Fruit fly (Drosophila melanogaster) whole organism, adult: ENCODE data around the gene CG31075.

Experiments
- CG11617 ChIP-seq: fragments of 200-800 bp; sonication (Bioruptor generic); optimal IDR thresholded peaks from 2 replicates; lab custom pipeline; 2017; ENCODE audit warnings: mild to moderate bottlenecking, missing biosample characterization, missing genetic modification reagents, missing genetic modification characterization
- CG12768 ChIP-seq: fragments of 200-800 bp; sonication (Bioruptor generic); optimal IDR thresholded peaks from 2 replicates; lab custom pipeline; 2017; ENCODE audit warnings: missing biosample characterization, missing genetic modification characterization, mild to moderate bottlenecking, moderate library complexity, missing genetic modification reagents
- Hr96 ChIP-seq: fragments of 200-800 bp; sonication (Bioruptor generic); optimal IDR thresholded peaks from 2 replicates; lab custom pipeline; 2016; ENCODE audit warnings: missing biosample characterization, missing genetic modification characterization
- ovo ChIP-seq: fragments of 200-800 bp; sonication (Bioruptor generic); optimal IDR thresholded peaks from 2 replicates; lab custom pipeline; 2016; ENCODE audit warnings: missing biosample characterization, missing genetic modification characterization

- no peak for TF ChIP-seq CG12768 (GFP tag; lab: Kevin White, UChicago)
- no peak for TF ChIP-seq ovo (GFP tag; lab: Kevin White, UChicago)
- TF ChIP-seq CG11617 (GFP tag; lab: Kevin White, UChicago), result no peak
- no peak for TF ChIP-seq Hr96 (GFP tag; lab: Kevin White, UChicago)
These were observed 11.1 kb upstream of the CG31075 start, which contains the start of gene CG31077 for dm6 chr3R:26999452-26999851.
